Worm (Caenorhabditis elegans) whole organism, mixed stage, embryonic: Measurements from ENCODE around the gene str-149.
A peak's percentile ranks its signal among the peaks of the same experiment; 100 is the strongest.

Experiments
- M03D4.4 ChIP-seq: sonication (generic microtip); optimal IDR thresholded peaks from 2 replicates; lab custom pipeline; 2017; ENCODE audit warnings: mild to moderate bottlenecking, missing genetic modification characterization, missing compliant biosample characterization
- blmp-1 ChIP-seq: fragments of 150-350 bp; optimal IDR thresholded peaks from 2 replicates; lab custom pipeline; 2014; ENCODE audit warnings: missing biosample characterization, missing genetic modification characterization
- ceh-39 ChIP-seq: fragments of 150-350 bp; optimal IDR thresholded peaks from 2 replicates; lab custom pipeline; 2014; ENCODE audit warnings: missing biosample characterization, missing genetic modification characterization
- ceh-43 ChIP-seq: fragments of 200-800 bp; sonication (Bioruptor generic); optimal IDR thresholded peaks from 2 replicates; lab custom pipeline; 2018; ENCODE audit warnings: mild to moderate bottlenecking, missing genetic modification characterization, moderate library complexity, missing compliant biosample characterization
- ceh-83 ChIP-seq: fragments of 200-800 bp; sonication (Bioruptor generic); optimal IDR thresholded peaks from 2 replicates; lab custom pipeline; 2018; ENCODE audit warnings: mild to moderate bottlenecking, missing genetic modification characterization, missing compliant biosample characterization
- cnd-1 ChIP-seq: fragments of 200-800 bp; sonication (Bioruptor generic); optimal IDR thresholded peaks from 2 replicates; lab custom pipeline; 2018; ENCODE audit warnings: mild to moderate bottlenecking, missing genetic modification characterization, missing compliant biosample characterization
- drap-1 ChIP-seq: fragments of 200-800 bp; sonication (Bioruptor generic); optimal IDR thresholded peaks from 3 replicates; lab custom pipeline; 2018; ENCODE audit warnings: mild to moderate bottlenecking, missing genetic modification characterization, missing compliant biosample characterization
- elt-1 ChIP-seq: sonication (generic microtip); optimal IDR thresholded peaks from 2 replicates; lab custom pipeline; 2017; ENCODE audit warnings: missing genetic modification characterization, mild to moderate bottlenecking, missing compliant biosample characterization, antibody characterized with exemption, moderate library complexity, borderline replicate concordance; ENCODE audit not compliant: insufficient read depth
- elt-3 ChIP-seq: fragments of 150-350 bp; optimal IDR thresholded peaks from 2 replicates; lab custom pipeline; 2014; ENCODE audit warnings: missing biosample characterization, missing genetic modification characterization
- flh-1 ChIP-seq: fragments of 200-800 bp; sonication (Bioruptor generic); optimal IDR thresholded peaks from 2 replicates; lab custom pipeline; 2018; ENCODE audit warnings: mild to moderate bottlenecking, missing genetic modification characterization, moderate library complexity, missing compliant biosample characterization
- ham-2 ChIP-seq: fragments of 200-800 bp; sonication (Bioruptor generic); optimal IDR thresholded peaks from 2 replicates; lab custom pipeline; 2018; ENCODE audit warnings: mild to moderate bottlenecking, missing genetic modification characterization, missing compliant biosample characterization
- hlh-1 ChIP-seq: fragments of 150-350 bp; optimal IDR thresholded peaks from 2 replicates; lab custom pipeline; 2014; ENCODE audit warnings: missing biosample characterization, missing genetic modification reagents, missing genetic modification characterization
- lin-32 ChIP-seq: fragments of 200-800 bp; sonication (Bioruptor generic); optimal IDR thresholded peaks from 2 replicates; lab custom pipeline; 2018; ENCODE audit warnings: mild to moderate bottlenecking, missing genetic modification characterization, missing compliant biosample characterization
- lsy-2 ChIP-seq: fragments of 150-350 bp; optimal IDR thresholded peaks from 2 replicates; lab custom pipeline; 2014; ENCODE audit warnings: missing biosample characterization, missing genetic modification characterization
- mab-5 ChIP-seq: fragments of 150-350 bp; optimal IDR thresholded peaks from 2 replicates; lab custom pipeline; 2014; ENCODE audit warnings: missing biosample characterization, missing genetic modification characterization
- mep-1 ChIP-seq: fragments of 150-350 bp; optimal IDR thresholded peaks from 2 replicates; lab custom pipeline; 2017; ENCODE audit warnings: missing biosample characterization, missing genetic modification reagents, missing genetic modification characterization, inconsistent platforms
- nhr-12 ChIP-seq: fragments of 150-350 bp; optimal IDR thresholded peaks from 2 replicates; lab custom pipeline; 2014; ENCODE audit warnings: missing biosample characterization, missing genetic modification characterization
- nhr-2 ChIP-seq: fragments of 150-350 bp; optimal IDR thresholded peaks from 2 replicates; lab custom pipeline; 2014; ENCODE audit warnings: missing biosample characterization, missing genetic modification characterization
- nhr-237 ChIP-seq: fragments of 150-350 bp; optimal IDR thresholded peaks from 2 replicates; lab custom pipeline; 2014; ENCODE audit warnings: missing biosample characterization, missing genetic modification characterization
- nhr-76 ChIP-seq: sonication (generic microtip); optimal IDR thresholded peaks from 2 replicates; lab custom pipeline; 2017; ENCODE audit warnings: missing biosample characterization, missing genetic modification characterization
- sem-2 ChIP-seq: fragments of 200-800 bp; sonication (Bioruptor generic); optimal IDR thresholded peaks from 2 replicates; lab custom pipeline; 2018; ENCODE audit warnings: mild to moderate bottlenecking, missing genetic modification characterization, missing compliant biosample characterization
- snpc-4 ChIP-seq: fragments of 150-350 bp; optimal IDR thresholded peaks from 2 replicates; lab custom pipeline; 2014; ENCODE audit warnings: missing biosample characterization, missing genetic modification characterization
- unc-120 ChIP-seq: sonication (generic microtip); optimal IDR thresholded peaks from 2 replicates; lab custom pipeline; 2017; ENCODE audit warnings: missing genetic modification characterization, missing compliant biosample characterization; ENCODE audit not compliant: poor library complexity, severe bottlenecking
- unc-39 ChIP-seq: fragments of 150-350 bp; optimal IDR thresholded peaks from 2 replicates; lab custom pipeline; 2014; ENCODE audit warnings: missing biosample characterization, missing genetic modification characterization
- unc-62 ChIP-seq: fragments of 150-350 bp; optimal IDR thresholded peaks from 2 replicates; lab custom pipeline; 2014; ENCODE audit warnings: missing biosample characterization, missing genetic modification reagents, missing genetic modification characterization
- zip-8 ChIP-seq: fragments of 150-350 bp; optimal IDR thresholded peaks from 2 replicates; lab custom pipeline; 2014; ENCODE audit warnings: missing biosample characterization, missing genetic modification characterization
- ztf-11 ChIP-seq: fragments of 150-350 bp; optimal IDR thresholded peaks from 2 replicates; lab custom pipeline; 2014; ENCODE audit warnings: missing biosample characterization, missing genetic modification characterization

str-149 gene

ce11 chrV:16592947-16593791 is 19.9 kb downstream of the str-149 start:
- TF ChIP-seq ham-2 (GFP tag; lab: Kevin White, UChicago): no peak
- TF ChIP-seq cnd-1 (tag; lab: Kevin White, UChicago): no peak
- no peak for TF ChIP-seq drap-1 (GFP tag; lab: Kevin White, UChicago)
- TF ChIP-seq nhr-76 (tag; lab: Kevin White, UChicago): no peak
- TF ChIP-seq flh-1 (GFP tag; lab: Kevin White, UChicago): no peak
- TF ChIP-seq nhr-237 (tag; lab: Kevin White, UChicago): no peak
- no peak for TF ChIP-seq zip-8 (tag; lab: Kevin White, UChicago)
- no peak for TF ChIP-seq lin-32
- no peak for TF ChIP-seq elt-3 (tag; lab: Kevin White, UChicago)
- TF ChIP-seq blmp-1 (tag; lab: Kevin White, UChicago): no peak
- TF ChIP-seq nhr-2 (tag; lab: Kevin White, UChicago): no peak
- TF ChIP-seq ztf-11 (tag; lab: Kevin White, UChicago): no peak
- no peak for TF ChIP-seq unc-120 (tag; lab: Kevin White, UChicago)
- no peak for TF ChIP-seq elt-1 (tag; lab: Kevin White, UChicago)
- no peak for TF ChIP-seq mab-5
- TF ChIP-seq M03D4.4 (tag; lab: Kevin White, UChicago): no peak
- no peak for TF ChIP-seq mep-1 (tag; lab: Kevin White, UChicago)
- no peak for TF ChIP-seq ceh-43 (GFP tag; lab: Kevin White, UChicago)

DNA sequence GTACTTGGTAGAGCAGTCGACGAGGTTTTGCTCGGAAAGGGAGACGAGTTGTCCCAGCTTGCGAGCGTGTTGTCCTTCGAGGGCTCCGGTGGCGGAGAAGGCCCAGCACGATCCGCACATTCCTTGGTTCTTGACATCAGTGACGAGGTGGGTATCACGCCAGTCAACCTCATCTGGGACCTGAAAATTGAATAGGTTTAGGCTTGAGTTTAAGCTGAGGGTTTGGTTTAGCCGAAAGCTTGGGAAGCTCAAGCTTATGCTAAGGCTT is 20.5 kb downstream of the str-149 start:
- TF ChIP-seq cnd-1 (tag; lab: Kevin White, UChicago) (no peak), nhr-12 (tag; lab: Kevin White, UChicago) (no peak), elt-1 (tag; lab: Kevin White, UChicago) (no peak), drap-1 (GFP tag; lab: Kevin White, UChicago) (no peak), ztf-11 (tag; lab: Kevin White, UChicago) (no peak), sem-2 (GFP tag; lab: Kevin White, UChicago) (no peak), lin-32 (no peak), unc-120 (tag; lab: Kevin White, UChicago) (no peak), ceh-39 (no peak)
- TF ChIP-seq, all 35 proteins: peak for 0

ce11 chrV:16594514-16594913 is 21.2 kb downstream of the str-149 start:
- TF ChIP-seq M03D4.4 (tag; lab: Kevin White, UChicago) (no peak), ceh-39 (no peak), hlh-1 (tag; lab: Kevin White, UChicago) (peak; percentile 29)
- TF ChIP-seq, all 35 proteins: peak for 1

- TF ChIP-seq elt-3 (tag; lab: Kevin White, UChicago) (no peak), ceh-83 (GFP tag; lab: Kevin White, UChicago) (no peak), unc-39 (tag; lab: Kevin White, UChicago) (no peak), ham-2 (GFP tag; lab: Kevin White, UChicago) (no peak), unc-120 (tag; lab: Kevin White, UChicago) (peak; percentile 42), lsy-2 (tag; lab: Kevin White, UChicago) (no peak), ztf-11 (tag; lab: Kevin White, UChicago) (no peak)
Measured at ce11 chrV:16595140-16595791, 22.0 kb downstream of the str-149 start, which contains the start of gene cpl-1. Gene cpl-1 (minus strand): TSS chrV:16595346.

DNA sequence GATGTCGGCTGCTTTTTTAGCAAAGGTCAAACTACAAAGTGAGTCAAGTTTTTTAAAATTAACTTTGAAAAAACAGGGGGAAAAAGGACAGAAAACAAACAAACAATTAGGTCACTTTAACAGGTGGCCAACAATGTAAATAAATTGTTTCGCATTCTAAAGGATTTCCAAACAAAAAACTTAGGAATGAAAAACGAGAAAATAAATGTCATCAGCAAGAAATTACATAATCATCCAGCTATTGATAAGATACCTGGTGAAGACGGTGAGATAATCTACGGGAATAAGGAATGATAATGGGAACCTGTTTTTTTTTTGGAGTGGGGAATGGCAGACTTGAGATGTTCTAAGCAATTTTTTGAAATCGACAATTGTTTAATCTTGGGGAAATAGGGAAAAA is 22.8 kb downstream of the str-149 start:
- TF ChIP-seq elt-3 (tag; lab: Kevin White, UChicago) (peak; percentile 60), elt-1 (tag; lab: Kevin White, UChicago) (no peak)

DNA sequence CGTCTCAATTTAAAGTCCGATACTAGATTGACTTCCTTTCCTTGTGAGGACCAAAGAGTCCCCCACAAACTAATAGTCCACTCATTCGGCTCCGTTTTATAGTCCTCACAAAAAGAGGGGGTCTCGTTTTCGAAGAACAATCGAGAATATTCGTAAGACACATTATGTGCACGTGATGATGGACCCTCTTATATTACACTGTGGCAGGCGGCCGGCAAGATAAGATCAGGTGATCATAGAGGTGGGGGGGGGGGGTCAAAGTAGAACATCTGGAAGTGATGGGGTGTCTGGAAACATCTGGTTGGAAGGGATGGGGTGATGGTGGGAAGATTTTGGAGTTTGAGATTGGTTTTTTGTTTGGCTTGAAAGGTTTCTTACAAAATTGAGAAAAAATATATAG is 25.2 kb downstream of the str-149 start:
- no peak for TF ChIP-seq snpc-4
- no peak for TF ChIP-seq flh-1 (GFP tag; lab: Kevin White, UChicago)
- no peak for TF ChIP-seq lin-32
- TF ChIP-seq ceh-43 (GFP tag; lab: Kevin White, UChicago): no peak
- TF ChIP-seq unc-120 (tag; lab: Kevin White, UChicago): peak; percentile 13
- peak; percentile 22 for TF ChIP-seq hlh-1 (tag; lab: Kevin White, UChicago)
- peak; percentile 33 for TF ChIP-seq unc-62 (GFP tag; lab: Kevin White, UChicago)
